Fruit fly (Drosophila melanogaster) whole organism, embryonic: ENCODE data around the gene Polr2I.

Experiments used
- Antp ChIP-seq: fragments of 200-800 bp; sonication (Bioruptor generic); optimal IDR thresholded peaks from 3 replicates; lab custom pipeline; 2016; ENCODE audit warnings: missing biosample characterization, missing genetic modification characterization
- Bdp1 ChIP-seq: fragments of 200-800 bp; sonication (Bioruptor generic); optimal IDR thresholded peaks from 3 replicates; lab custom pipeline; 2016; ENCODE audit warnings: missing biosample characterization, missing genetic modification characterization
- Blimp-1 ChIP-seq: fragments of 200-800 bp; sonication (Bioruptor generic); optimal IDR thresholded peaks from 3 replicates; lab custom pipeline; 2018; ENCODE audit warnings: missing biosample characterization, missing genetic modification characterization, mild to moderate bottlenecking, moderate library complexity, missing genetic modification reagents
- BtbVII ChIP-seq: fragments of 200-800 bp; sonication (Bioruptor generic); optimal IDR thresholded peaks from 3 replicates; lab custom pipeline; 2017; ENCODE audit warnings: missing biosample characterization, mild to moderate bottlenecking, missing genetic modification characterization
- CG10147 ChIP-seq: fragments of 200-800 bp; sonication (Bioruptor generic); optimal IDR thresholded peaks from 2 replicates; lab custom pipeline; 2019; ENCODE audit warnings: missing biosample characterization, mild to moderate bottlenecking, missing genetic modification characterization, moderate library complexity
- CG10462 ChIP-seq: fragments of 200-800 bp; sonication (Bioruptor generic); optimal IDR thresholded peaks from 2 replicates; lab custom pipeline; 2016; ENCODE audit warnings: missing biosample characterization, missing genetic modification characterization
- CG11093 ChIP-seq: fragments of 200-800 bp; sonication (Bioruptor generic); IDR thresholded peaks from 3 replicates; pipeline ENCODE4 v1.3.6; 2022; ENCODE audit warnings: missing biosample characterization, missing genetic modification characterization
- CG12744 ChIP-seq: fragments of 200-800 bp; sonication (Bioruptor generic); optimal IDR thresholded peaks from 2 replicates; lab custom pipeline; 2016; ENCODE audit warnings: missing biosample characterization, missing genetic modification characterization
- CG12769 ChIP-seq: fragments of 200-800 bp; sonication (Bioruptor generic); optimal IDR thresholded peaks from 2 replicates; lab custom pipeline; 2019; ENCODE audit warnings: missing biosample characterization, mild to moderate bottlenecking, missing genetic modification characterization, moderate library complexity
- CG14014 ChIP-seq: fragments of 200-800 bp; sonication (Bioruptor generic); IDR thresholded peaks from 2 replicates; pipeline ENCODE4 v1.3.6; 2022; ENCODE audit warnings: missing biosample characterization, missing genetic modification characterization
- CG15011 ChIP-seq: fragments of 200-800 bp; sonication (Bioruptor generic); optimal IDR thresholded peaks from 3 replicates; lab custom pipeline; 2018; ENCODE audit warnings: missing biosample characterization, mild to moderate bottlenecking, missing genetic modification characterization
- CG17328 ChIP-seq: fragments of 200-800 bp; sonication (Bioruptor generic); IDR thresholded peaks from 2 replicates; pipeline ENCODE4 v1.3.6; 2022; ENCODE audit warnings: missing biosample characterization, missing genetic modification characterization
- CG17359 ChIP-seq: fragments of 200-800 bp; sonication (Bioruptor generic); optimal IDR thresholded peaks from 3 replicates; lab custom pipeline; 2018; ENCODE audit warnings: missing biosample characterization, mild to moderate bottlenecking, missing genetic modification characterization, moderate library complexity
- CG17385 ChIP-seq: fragments of 200-800 bp; sonication (Bioruptor generic); optimal IDR thresholded peaks from 3 replicates; lab custom pipeline; 2018; ENCODE audit warnings: missing biosample characterization, mild to moderate bottlenecking, missing genetic modification characterization
- CG2712 ChIP-seq: fragments of 200-800 bp; optimal IDR thresholded peaks from 3 replicates; lab custom pipeline; 2019; ENCODE audit warnings: missing biosample characterization, mild to moderate bottlenecking, missing genetic modification characterization, moderate library complexity
- CG2889 ChIP-seq: fragments of 200-800 bp; sonication (Bioruptor generic); IDR thresholded peaks from 3 replicates; pipeline ENCODE4 v1.3.6; 2022; ENCODE audit warnings: missing biosample characterization, missing genetic modification characterization
- CG3407 ChIP-seq: fragments of 200-800 bp; sonication (Bioruptor generic); optimal IDR thresholded peaks from 2 replicates; lab custom pipeline; 2018; ENCODE audit warnings: missing biosample characterization, mild to moderate bottlenecking, missing genetic modification characterization
- CG34376 ChIP-seq: fragments of 200-800 bp; sonication (Bioruptor generic); optimal IDR thresholded peaks from 2 replicates; lab custom pipeline; 2018; ENCODE audit warnings: missing biosample characterization, mild to moderate bottlenecking, missing genetic modification characterization
- CG3838 ChIP-seq: fragments of 200-800 bp; sonication (Bioruptor generic); optimal IDR thresholded peaks from 3 replicates; lab custom pipeline; 2016; ENCODE audit warnings: missing biosample characterization, missing genetic modification characterization
- CG6683 ChIP-seq: fragments of 200-800 bp; sonication (Bioruptor generic); optimal IDR thresholded peaks from 2 replicates; lab custom pipeline; 2017; ENCODE audit warnings: missing biosample characterization, mild to moderate bottlenecking, missing genetic modification characterization, missing genetic modification reagents
- CG6689 ChIP-seq: fragments of 200-800 bp; sonication (Bioruptor generic); IDR thresholded peaks from 2 replicates; pipeline ENCODE4 v1.3.6; 2022; ENCODE audit warnings: missing biosample characterization, missing genetic modification characterization
- CG6791 ChIP-seq: fragments of 200-800 bp; sonication (Bioruptor generic); IDR thresholded peaks from 3 replicates; pipeline ENCODE4 v1.3.6; 2022; ENCODE audit warnings: missing biosample characterization, missing genetic modification characterization; ENCODE audit not compliant: partially characterized antibody
- CG9797 ChIP-seq: fragments of 200-800 bp; sonication (Bioruptor generic); optimal IDR thresholded peaks from 3 replicates; lab custom pipeline; 2018; ENCODE audit warnings: missing biosample characterization, mild to moderate bottlenecking, missing genetic modification characterization
- D19A ChIP-seq: fragments of 200-800 bp; optimal IDR thresholded peaks from 3 replicates; lab custom pipeline; 2019; ENCODE audit warnings: missing biosample characterization, mild to moderate bottlenecking, missing genetic modification characterization, moderate library complexity
- Dip3 ChIP-seq: fragments of 200-800 bp; sonication (Bioruptor generic); optimal IDR thresholded peaks from 3 replicates; lab custom pipeline; 2016; ENCODE audit warnings: missing biosample characterization, missing genetic modification characterization
- E2f1 ChIP-seq: fragments of 200-800 bp; sonication (Bioruptor generic); IDR thresholded peaks from 2 replicates; pipeline ENCODE4 v1.3.6; 2022; ENCODE audit warnings: missing biosample characterization, missing genetic modification characterization
- HLH4C ChIP-seq: fragments of 200-800 bp; sonication (Bioruptor generic); IDR thresholded peaks from 3 replicates; pipeline ENCODE4 v1.3.6; 2022; ENCODE audit warnings: missing biosample characterization, missing genetic modification characterization; ENCODE audit not compliant: partially characterized antibody
- HLH54F ChIP-seq: fragments of 200-800 bp; sonication (Bioruptor generic); optimal IDR thresholded peaks from 3 replicates; lab custom pipeline; 2016; ENCODE audit warnings: missing biosample characterization, missing genetic modification characterization
- Hr3 ChIP-seq: fragments of 200-800 bp; sonication (Bioruptor generic); optimal IDR thresholded peaks from 3 replicates; lab custom pipeline; 2016; ENCODE audit warnings: missing biosample characterization, missing genetic modification characterization
- Kr ChIP-seq: fragments of 200-800 bp; sonication (Bioruptor generic); optimal IDR thresholded peaks from 2 replicates; lab custom pipeline; 2017; ENCODE audit warnings: missing biosample characterization, mild to moderate bottlenecking, missing genetic modification characterization
- Lhr ChIP-seq: fragments of 200-800 bp; sonication (Bioruptor generic); optimal IDR thresholded peaks from 3 replicates; lab custom pipeline; 2017; ENCODE audit warnings: mild to moderate bottlenecking, missing biosample characterization, missing genetic modification reagents, missing genetic modification characterization
- Rfx ChIP-seq: fragments of 200-800 bp; sonication (Bioruptor generic); IDR thresholded peaks from 2 replicates; pipeline ENCODE4 v1.3.6; 2022; ENCODE audit warnings: missing biosample characterization, missing genetic modification characterization
- Xrp1 ChIP-seq: fragments of 200-800 bp; sonication (Bioruptor generic); IDR thresholded peaks from 2 replicates; pipeline ENCODE4 v1.3.6; 2022; ENCODE audit warnings: missing biosample characterization, missing genetic modification characterization
- al ChIP-seq: fragments of 200-800 bp; sonication (Bioruptor generic); IDR thresholded peaks from 2 replicates; pipeline ENCODE4 v1.3.6; 2022; ENCODE audit warnings: missing biosample characterization, missing genetic modification characterization
- bab2 ChIP-seq: fragments of 200-800 bp; sonication (Bioruptor generic); optimal IDR thresholded peaks from 2 replicates; lab custom pipeline; 2016; ENCODE audit warnings: missing biosample characterization, missing genetic modification characterization
- bbx ChIP-seq: fragments of 200-800 bp; sonication (Bioruptor generic); IDR thresholded peaks from 2 replicates; pipeline ENCODE4 v1.3.6; 2022; ENCODE audit warnings: missing biosample characterization, missing genetic modification characterization; ENCODE audit not compliant: partially characterized antibody
- btn ChIP-seq: fragments of 200-800 bp; sonication (Bioruptor generic); optimal IDR thresholded peaks from 2 replicates; lab custom pipeline; 2016; ENCODE audit warnings: missing biosample characterization, missing genetic modification characterization
- dm ChIP-seq: fragments of 200-800 bp; sonication (Bioruptor generic); optimal IDR thresholded peaks from 3 replicates; lab custom pipeline; 2016; ENCODE audit warnings: missing biosample characterization, missing genetic modification characterization
- dmrt11E ChIP-seq: fragments of 200-800 bp; sonication (Bioruptor generic); optimal IDR thresholded peaks from 3 replicates; lab custom pipeline; 2018; ENCODE audit warnings: missing biosample characterization, mild to moderate bottlenecking, missing genetic modification characterization, moderate library complexity
- ems ChIP-seq: fragments of 200-800 bp; sonication (Bioruptor generic); optimal IDR thresholded peaks from 3 replicates; lab custom pipeline; 2016; ENCODE audit warnings: missing biosample characterization, missing genetic modification characterization
- fru ChIP-seq: fragments of >200 bp; optimal IDR thresholded peaks from 2 replicates; lab custom pipeline; 2017
- hbn ChIP-seq: fragments of 200-800 bp; sonication (Bioruptor generic); IDR thresholded peaks from 2 replicates; pipeline ENCODE4 v1.3.6; 2022; ENCODE audit warnings: missing biosample characterization, missing genetic modification characterization; ENCODE audit not compliant: partially characterized antibody
- nmo ChIP-seq: fragments of 200-800 bp; sonication (Bioruptor generic); optimal IDR thresholded peaks from 2 replicates; lab custom pipeline; 2018; ENCODE audit warnings: missing biosample characterization, mild to moderate bottlenecking, missing genetic modification characterization, moderate library complexity
- nom ChIP-seq: fragments of 200-800 bp; sonication (Bioruptor generic); optimal IDR thresholded peaks from 2 replicates; lab custom pipeline; 2017; ENCODE audit warnings: missing biosample characterization, missing genetic modification characterization, mild to moderate bottlenecking, moderate library complexity, missing genetic modification reagents
- rib ChIP-seq: fragments of 200-800 bp; sonication (Bioruptor generic); IDR thresholded peaks from 2 replicates; pipeline ENCODE4 v1.3.6; 2022; ENCODE audit warnings: missing biosample characterization, missing genetic modification characterization
- slou ChIP-seq: fragments of 200-800 bp; sonication (Bioruptor generic); optimal IDR thresholded peaks from 3 replicates; lab custom pipeline; 2016; ENCODE audit warnings: missing biosample characterization, missing genetic modification characterization
- so ChIP-seq: fragments of 200-800 bp; sonication (Bioruptor generic); IDR thresholded peaks from 3 replicates; pipeline ENCODE4 v1.3.6; 2022; ENCODE audit warnings: missing biosample characterization, missing genetic modification characterization
- tin ChIP-seq: fragments of 200-800 bp; sonication (Bioruptor generic); optimal IDR thresholded peaks from 3 replicates; lab custom pipeline; 2016; ENCODE audit warnings: missing biosample characterization, missing genetic modification characterization
- tna ChIP-seq: fragments of 200-800 bp; sonication (Bioruptor generic); IDR thresholded peaks from 2 replicates; pipeline ENCODE4 v1.3.6; 2022; ENCODE audit warnings: missing biosample characterization, missing genetic modification characterization; ENCODE audit not compliant: partially characterized antibody
- trem ChIP-seq: fragments of 200-800 bp; optimal IDR thresholded peaks from 3 replicates; lab custom pipeline; 2019; ENCODE audit warnings: missing biosample characterization, mild to moderate bottlenecking, missing genetic modification characterization, moderate library complexity
- twi ChIP-seq: fragments of 200-800 bp; optimal IDR thresholded peaks from 2 replicates; lab custom pipeline; 2019; ENCODE audit warnings: missing biosample characterization, mild to moderate bottlenecking, missing genetic modification characterization, moderate library complexity
- usp ChIP-seq: fragments of >200 bp; optimal IDR thresholded peaks from 2 replicates; lab custom pipeline; 2017; ENCODE audit warnings: missing biosample characterization, missing genetic modification characterization

Gene Polr2I

dm6 chr3R:14308801-14309217 is at the start of gene Polr2I (continued):
- TF ChIP-seq CG17385 (peak; percentile 27), hbn (GFP tag; lab: Robert Waterston, UW) (no peak), twi (tag; lab: Kevin White, UChicago) (peak; percentile 15), dm (GFP tag; lab: Kevin White, UChicago) (no peak), nom (GFP tag; lab: Kevin White, UChicago) (no peak), CG11093 (no peak), CG17359 (tag; lab: Kevin White, UChicago) (peak; percentile 7), CG14014 (GFP tag; lab: Robert Waterston, UW) (no peak), CG3407 (GFP tag; lab: Kevin White, UChicago) (no peak), bbx (GFP tag; lab: Robert Waterston, UW) (0 out of 2 replicates have a peak, but pooled peaks have one; percentile 7), D19A (tag; lab: Kevin White, UChicago) (no peak), CG15011 (GFP tag; lab: Kevin White, UChicago) (no peak), slou (GFP tag; lab: Kevin White, UChicago) (no peak), usp (GFP tag; lab: Kevin White, UChicago) (no peak), ems (GFP tag; lab: Kevin White, UChicago) (no peak), rib (no peak), Xrp1 (peak; percentile 26; the same call in 1 of the 2 replicates), Hr3 (GFP tag; lab: Kevin White, UChicago) (peak; percentile 54), Kr (GFP tag; lab: Kevin White, UChicago) (no peak), Rfx (GFP tag; lab: Robert Waterston, UW) (peak; percentile 33; the same call in 1 of the 2 replicates), so (GFP tag; lab: Robert Waterston, UW) (no peak), E2f1 (GFP tag; lab: Robert Waterston, UW) (no peak), CG10147 (no peak), tin (peak; percentile 25), al (no peak), CG12769 (tag; lab: Kevin White, UChicago) (no peak), HLH4C (GFP tag; lab: Robert Waterston, UW) (no peak), HLH54F (GFP tag; lab: Kevin White, UChicago) (no peak), Antp (GFP tag; lab: Kevin White, UChicago) (no peak), CG6689 (GFP tag; lab: Robert Waterston, UW) (peak; percentile 42), Dip3 (GFP tag; lab: Kevin White, UChicago) (no peak), CG2712 (tag; lab: Kevin White, UChicago) (peak; percentile 54), nmo (GFP tag; lab: Kevin White, UChicago) (peak; percentile 72), CG6791 (GFP tag; lab: Robert Waterston, UW) (no peak), CG3838 (GFP tag; lab: Kevin White, UChicago) (no peak), Bdp1 (GFP tag; lab: Kevin White, UChicago) (no peak), CG12744 (GFP tag; lab: Kevin White, UChicago) (no peak), Blimp-1 (GFP tag; lab: Kevin White, UChicago) (no peak), dmrt11E (tag; lab: Kevin White, UChicago) (peak; percentile 44), CG34376 (no peak), CG10462 (no peak), bab2 (GFP tag; lab: Kevin White, UChicago) (no peak), Lhr (peak; percentile 6), CG9797 (GFP tag; lab: Kevin White, UChicago) (peak; percentile 34), CG6683 (GFP tag; lab: Kevin White, UChicago) (no peak), tna (GFP tag; lab: Robert Waterston, UW) (no peak), fru (no peak), trem (tag; lab: Kevin White, UChicago) (peak; percentile 12), CG17328 (GFP tag; lab: Robert Waterston, UW) (no peak), BtbVII (GFP tag; lab: Kevin White, UChicago) (no peak), CG2889 (GFP tag; lab: Robert Waterston, UW) (no peak), btn (GFP tag; lab: Kevin White, UChicago) (no peak)
